Fruit fly (Drosophila melanogaster) whole organism, embryonic: ENCODE data around the gene Scox.

Source experiments
- CG10274 ChIP-seq: fragments of 200-800 bp; sonication (Bioruptor generic); optimal IDR thresholded peaks from 3 replicates; lab custom pipeline; 2017; ENCODE audit warnings: missing biosample characterization, mild to moderate bottlenecking, missing genetic modification characterization
- CG10462 ChIP-seq: fragments of 200-800 bp; sonication (Bioruptor generic); optimal IDR thresholded peaks from 2 replicates; lab custom pipeline; 2016; ENCODE audit warnings: missing biosample characterization, missing genetic modification characterization
- CG10565 ChIP-seq: fragments of 200-800 bp; sonication (Bioruptor generic); optimal IDR thresholded peaks from 3 replicates; lab custom pipeline; 2016; ENCODE audit warnings: missing biosample characterization, mild to moderate bottlenecking, missing genetic modification characterization
- CG11085 ChIP-seq: fragments of 200-800 bp; sonication (Bioruptor generic); IDR thresholded peaks from 2 replicates; pipeline ENCODE4 v1.3.6; 2022; ENCODE audit warnings: missing biosample characterization, missing genetic modification characterization
- CG11504 ChIP-seq: fragments of 200-800 bp; sonication (Bioruptor generic); optimal IDR thresholded peaks from 3 replicates; lab custom pipeline; 2019; ENCODE audit warnings: missing biosample characterization, mild to moderate bottlenecking, missing genetic modification characterization, moderate library complexity
- CG11696 ChIP-seq: fragments of 200-800 bp; sonication (Bioruptor generic); IDR thresholded peaks from 2 replicates; pipeline ENCODE4 v1.3.6; 2022; ENCODE audit warnings: missing biosample characterization, missing genetic modification characterization
- CG11723 ChIP-seq: fragments of 200-800 bp; sonication (Bioruptor generic); optimal IDR thresholded peaks from 2 replicates; lab custom pipeline; 2017; ENCODE audit warnings: missing biosample characterization, mild to moderate bottlenecking, missing genetic modification characterization
- CG14050 ChIP-seq: fragments of 200-800 bp; sonication (Bioruptor generic); IDR thresholded peaks from 3 replicates; pipeline ENCODE4 v1.3.6; 2022; ENCODE audit warnings: missing biosample characterization, missing genetic modification characterization
- CG14441 ChIP-seq: fragments of 200-800 bp; sonication (Bioruptor generic); IDR thresholded peaks from 2 replicates; pipeline ENCODE4 v1.3.6; 2022; ENCODE audit warnings: missing biosample characterization, missing genetic modification characterization
- CG15696 ChIP-seq: fragments of 200-800 bp; sonication (Bioruptor generic); optimal IDR thresholded peaks from 2 replicates; lab custom pipeline; 2019; ENCODE audit warnings: missing biosample characterization, mild to moderate bottlenecking, missing genetic modification characterization, moderate library complexity
- CG18599 ChIP-seq: fragments of 200-800 bp; sonication (Bioruptor generic); optimal IDR thresholded peaks from 3 replicates; lab custom pipeline; 2017; ENCODE audit warnings: missing biosample characterization, missing genetic modification characterization, mild to moderate bottlenecking, moderate library complexity, missing genetic modification reagents
- CG2199 ChIP-seq: fragments of 200-800 bp; sonication (Bioruptor generic); IDR thresholded peaks from 3 replicates; pipeline ENCODE4 v1.3.6; 2022; ENCODE audit warnings: missing biosample characterization, missing genetic modification characterization
- CG30020 ChIP-seq: fragments of 200-800 bp; optimal IDR thresholded peaks from 2 replicates; lab custom pipeline; 2019; ENCODE audit warnings: missing biosample characterization, mild to moderate bottlenecking, missing genetic modification characterization, moderate library complexity
- CG31224 ChIP-seq: fragments of 200-800 bp; sonication (Bioruptor generic); IDR thresholded peaks from 2 replicates; pipeline ENCODE4 v1.3.6; 2022; ENCODE audit warnings: missing biosample characterization, missing genetic modification characterization
- CG34422 ChIP-seq: fragments of 200-800 bp; sonication (Bioruptor generic); IDR thresholded peaks from 3 replicates; pipeline ENCODE4 v1.3.6; 2022; ENCODE audit warnings: missing biosample characterization, missing genetic modification characterization
- CG4328 ChIP-seq: fragments of 200-800 bp; sonication (Bioruptor generic); optimal IDR thresholded peaks from 3 replicates; lab custom pipeline; 2017; ENCODE audit warnings: missing biosample characterization, missing genetic modification reagents, missing genetic modification characterization
- CG4424 ChIP-seq: fragments of 200-800 bp; sonication (Bioruptor generic); optimal IDR thresholded peaks from 3 replicates; lab custom pipeline; 2016; ENCODE audit warnings: missing biosample characterization, missing genetic modification characterization
- CG6654 ChIP-seq: fragments of 200-800 bp; sonication (Bioruptor generic); optimal IDR thresholded peaks from 2 replicates; lab custom pipeline; 2017; ENCODE audit warnings: missing biosample characterization, mild to moderate bottlenecking, missing genetic modification characterization
- CG7372 ChIP-seq: fragments of 200-800 bp; sonication (Bioruptor generic); IDR thresholded peaks from 2 replicates; pipeline ENCODE4 v1.3.6; 2022; ENCODE audit warnings: missing biosample characterization, missing genetic modification characterization
- CG8089 ChIP-seq: fragments of 200-800 bp; sonication (Bioruptor generic); optimal IDR thresholded peaks from 3 replicates; lab custom pipeline; 2016; ENCODE audit warnings: missing biosample characterization, missing genetic modification characterization
- CG9932 ChIP-seq: fragments of 200-800 bp; sonication (Bioruptor generic); IDR thresholded peaks from 2 replicates; pipeline ENCODE4 v1.3.6; 2022; ENCODE audit warnings: missing biosample characterization, missing genetic modification characterization
- Deaf1 ChIP-seq: fragments of 200-800 bp; optimal IDR thresholded peaks from 3 replicates; lab custom pipeline; 2019; ENCODE audit warnings: missing biosample characterization, mild to moderate bottlenecking, missing genetic modification characterization, moderate library complexity
- Dp ChIP-seq: fragments of 200-800 bp; sonication (Bioruptor generic); optimal IDR thresholded peaks from 2 replicates; lab custom pipeline; 2018; ENCODE audit warnings: missing biosample characterization, mild to moderate bottlenecking, missing genetic modification characterization, moderate library complexity
- ERR ChIP-seq: fragments of 200-800 bp; sonication (Bioruptor generic); optimal IDR thresholded peaks from 2 replicates; lab custom pipeline; 2016; ENCODE audit warnings: missing biosample characterization, missing genetic modification characterization
- Hr51 ChIP-seq, 2 experiments: fragments of 200-800 bp; sonication (Bioruptor generic); optimal IDR thresholded peaks; 2 replicates in 1 of 2; 3 replicates in 1 of 2; lab custom pipeline; 2016 to 2018; ENCODE audit warnings: missing biosample characterization in 2 of 2, missing genetic modification characterization in 2 of 2, mild to moderate bottlenecking in 1 of 2, moderate library complexity in 1 of 2
- Mrtf ChIP-seq: fragments of 200-800 bp; sonication (Bioruptor generic); IDR thresholded peaks from 3 replicates; pipeline ENCODE4 v1.3.6; 2022; ENCODE audit warnings: missing biosample characterization, missing genetic modification characterization
- PHDP ChIP-seq: fragments of 200-800 bp; sonication (Bioruptor generic); optimal IDR thresholded peaks from 3 replicates; lab custom pipeline; 2018; ENCODE audit warnings: missing biosample characterization, mild to moderate bottlenecking, missing genetic modification characterization, moderate library complexity
- Poxn ChIP-seq: fragments of 200-800 bp; sonication (Bioruptor generic); IDR thresholded peaks from 2 replicates; pipeline ENCODE4 v1.3.6; 2022; ENCODE audit warnings: missing biosample characterization, missing genetic modification characterization
- Tbp ChIP-seq: fragments of >200 bp; optimal IDR thresholded peaks from 2 replicates; lab custom pipeline; 2018; ENCODE audit warnings: missing biosample characterization, missing genetic modification characterization
- Vsx1 ChIP-seq: fragments of 200-800 bp; sonication (Bioruptor generic); optimal IDR thresholded peaks from 2 replicates; lab custom pipeline; 2017; ENCODE audit warnings: missing biosample characterization, mild to moderate bottlenecking, missing genetic modification characterization, missing genetic modification reagents
- Xrp1 ChIP-seq: fragments of 200-800 bp; sonication (Bioruptor generic); IDR thresholded peaks from 2 replicates; pipeline ENCODE4 v1.3.6; 2022; ENCODE audit warnings: missing biosample characterization, missing genetic modification characterization
- ara ChIP-seq: fragments of 200-800 bp; sonication (Bioruptor generic); IDR thresholded peaks from 2 replicates; pipeline ENCODE4 v1.3.6; 2022; ENCODE audit warnings: missing biosample characterization, missing genetic modification characterization
- ase ChIP-seq: fragments of 200-800 bp; sonication (Bioruptor generic); IDR thresholded peaks from 3 replicates; pipeline ENCODE4 v1.3.6; 2022; ENCODE audit warnings: missing biosample characterization, missing genetic modification characterization
- bigmax ChIP-seq: fragments of 200-800 bp; sonication (Bioruptor generic); optimal IDR thresholded peaks from 2 replicates; lab custom pipeline; 2018; ENCODE audit warnings: missing biosample characterization, mild to moderate bottlenecking, missing genetic modification characterization
- cas ChIP-seq: fragments of 200-800 bp; sonication (Bioruptor generic); IDR thresholded peaks from 2 replicates; pipeline ENCODE4 v1.3.6; 2022; ENCODE audit warnings: missing biosample characterization, missing genetic modification characterization
- dan ChIP-seq: fragments of 200-800 bp; sonication (Bioruptor generic); IDR thresholded peaks from 2 replicates; pipeline ENCODE4 v1.3.6; 2022; ENCODE audit warnings: missing biosample characterization, missing genetic modification characterization
- dati ChIP-seq: fragments of 200-800 bp; sonication (Bioruptor generic); IDR thresholded peaks from 2 replicates; pipeline ENCODE4 v1.3.6; 2022; ENCODE audit warnings: missing biosample characterization, missing genetic modification characterization
- dimm ChIP-seq: fragments of 200-800 bp; sonication (Bioruptor generic); IDR thresholded peaks from 2 replicates; pipeline ENCODE4 v1.3.6; 2022; ENCODE audit warnings: missing biosample characterization, missing genetic modification characterization
- ems ChIP-seq: fragments of 200-800 bp; sonication (Bioruptor generic); optimal IDR thresholded peaks from 3 replicates; lab custom pipeline; 2016; ENCODE audit warnings: missing biosample characterization, missing genetic modification characterization
- fd64A ChIP-seq: fragments of 200-800 bp; sonication (Bioruptor generic); optimal IDR thresholded peaks from 3 replicates; lab custom pipeline; 2018; ENCODE audit warnings: missing biosample characterization, mild to moderate bottlenecking, missing genetic modification characterization
- ftz-f1 ChIP-seq: fragments of 200-800 bp; sonication (Bioruptor generic); optimal IDR thresholded peaks from 2 replicates; lab custom pipeline; 2016; ENCODE audit warnings: missing biosample characterization, missing genetic modification characterization
- hkb ChIP-seq, 2 experiments: fragments of 200-800 bp in 1 of 2; fragments of >200 bp in 1 of 2; sonication (Bioruptor generic) in 1 of 2; IDR thresholded peaks in 1 of 2; optimal IDR thresholded peaks in 1 of 2; 2 replicates each; pipeline versions ENCODE4 v1.3.6 to Lab custom; 2017 to 2022; ENCODE audit warnings: missing biosample characterization in 1 of 2, missing genetic modification characterization in 1 of 2
- luna ChIP-seq: fragments of 200-800 bp; sonication (Bioruptor generic); optimal IDR thresholded peaks from 2 replicates; lab custom pipeline; 2016; ENCODE audit warnings: missing biosample characterization, missing genetic modification characterization
- mirr ChIP-seq: fragments of 200-800 bp; sonication (Bioruptor generic); optimal IDR thresholded peaks from 3 replicates; lab custom pipeline; 2018; ENCODE audit warnings: missing biosample characterization, mild to moderate bottlenecking, missing genetic modification characterization
- repo ChIP-seq: fragments of 200-800 bp; sonication (Bioruptor generic); optimal IDR thresholded peaks from 2 replicates; lab custom pipeline; 2016; ENCODE audit warnings: missing biosample characterization, missing genetic modification characterization
- ro ChIP-seq: fragments of 200-800 bp; sonication (Bioruptor generic); IDR thresholded peaks from 2 replicates; pipeline ENCODE4 v1.3.6; 2022; ENCODE audit warnings: missing biosample characterization, missing genetic modification characterization
- sens ChIP-seq: fragments of 200-800 bp; sonication (Bioruptor generic); peaks from one replicate; lab custom pipeline; 2016; ENCODE audit warnings: missing biosample characterization, missing genetic modification characterization
- sim ChIP-seq: fragments of 200-800 bp; sonication (Bioruptor generic); IDR thresholded peaks from 2 replicates; pipeline ENCODE4 v1.3.6; 2022; ENCODE audit warnings: missing biosample characterization, missing genetic modification characterization
- sima ChIP-seq: fragments of 200-800 bp; sonication (Bioruptor generic); optimal IDR thresholded peaks from 2 replicates; lab custom pipeline; 2016; ENCODE audit warnings: missing biosample characterization, missing genetic modification characterization
- sqz ChIP-seq: fragments of 200-800 bp; sonication (Bioruptor generic); optimal IDR thresholded peaks from 3 replicates; lab custom pipeline; 2018; ENCODE audit warnings: missing biosample characterization, mild to moderate bottlenecking, missing genetic modification characterization
- unpg ChIP-seq: fragments of 200-800 bp; sonication (Bioruptor generic); optimal IDR thresholded peaks from 3 replicates; lab custom pipeline; 2018; ENCODE audit warnings: missing biosample characterization, mild to moderate bottlenecking, missing genetic modification characterization, moderate library complexity

Gene Scox

dm6 chr2L:5000919-5001581, 32.3 kb upstream of the Scox start (continued):
- TF ChIP-seq CG11723 (GFP tag; lab: Kevin White, UChicago): no peak
- no peak for TF ChIP-seq Vsx1
- TF ChIP-seq CG10274 (GFP tag; lab: Kevin White, UChicago): no peak
- TF ChIP-seq dati (GFP tag; lab: Robert Waterston, UW): no peak
- no peak for TF ChIP-seq CG15696 (tag; lab: Kevin White, UChicago)
- no peak for TF ChIP-seq sqz (GFP tag; lab: Kevin White, UChicago)
- TF ChIP-seq unpg (GFP tag; lab: Kevin White, UChicago): no peak
- peak; percentile 41 for TF ChIP-seq hkb (optimal IDR thresholded peaks at IDR 0.05; lab: Kevin White, UChicago)
- no peak for TF ChIP-seq hkb (GFP tag; IDR thresholded peaks at IDR 0.05; lab: Robert Waterston, UW)
- peak; percentile 51 for TF ChIP-seq CG11085 (GFP tag; lab: Robert Waterston, UW)
- TF ChIP-seq repo (GFP tag; lab: Kevin White, UChicago): no peak
- no peak for TF ChIP-seq CG7372 (GFP tag; lab: Robert Waterston, UW)
- TF ChIP-seq CG31224 (GFP tag; lab: Robert Waterston, UW): peak; percentile 15; the same call in 1 of the 2 replicates
- TF ChIP-seq Deaf1 (tag; lab: Kevin White, UChicago): no peak
- TF ChIP-seq CG4328 (GFP tag; lab: Kevin White, UChicago): no peak
- TF ChIP-seq sima (GFP tag; lab: Kevin White, UChicago): no peak
- no peak for TF ChIP-seq CG18599 (GFP tag; lab: Kevin White, UChicago)
- peak; percentile 44; the same call in 2 of the 3 replicates for TF ChIP-seq ase (GFP tag; lab: Robert Waterston, UW)
- peak; percentile 36 for TF ChIP-seq bigmax (GFP tag; lab: Kevin White, UChicago)
- TF ChIP-seq PHDP (tag; lab: Kevin White, UChicago): no peak
- TF ChIP-seq Mrtf (GFP tag; lab: Robert Waterston, UW): peak; percentile 26; the same call in 2 of the 3 replicates
- TF ChIP-seq ara (GFP tag; lab: Robert Waterston, UW): peak; percentile 60
- no peak for TF ChIP-seq Tbp (GFP tag; lab: Kevin White, UChicago)
- TF ChIP-seq CG11504 (tag; lab: Kevin White, UChicago): no peak
- TF ChIP-seq CG2199 (GFP tag; lab: Robert Waterston, UW): peak; percentile 93
- no peak for TF ChIP-seq Poxn
- no peak for TF ChIP-seq CG4424
- TF ChIP-seq CG8089: no peak
- peak; percentile 100 for TF ChIP-seq ftz-f1
- peak; percentile 49 for TF ChIP-seq ERR (GFP tag; lab: Kevin White, UChicago)
- TF ChIP-seq CG10565: no peak
- TF ChIP-seq CG30020 (tag; lab: Kevin White, UChicago): no peak
- TF ChIP-seq CG34422 (GFP tag; lab: Robert Waterston, UW): peak; percentile 59; the same call in 1 of the 3 replicates
- TF ChIP-seq CG10462 (GFP tag; lab: Kevin White, UChicago): no peak
- no peak for TF ChIP-seq mirr (GFP tag; lab: Kevin White, UChicago)
- TF ChIP-seq dimm (GFP tag; lab: Robert Waterston, UW): no peak
- TF ChIP-seq cas: no peak
- TF ChIP-seq sim (GFP tag; lab: Robert Waterston, UW): no peak
- TF ChIP-seq CG14441: peak; percentile 65
- TF ChIP-seq CG6654 (GFP tag; lab: Kevin White, UChicago): peak; percentile 86
- no peak for TF ChIP-seq fd64A (GFP tag; lab: Kevin White, UChicago)
- no peak for TF ChIP-seq Hr51 (GFP tag; optimal IDR thresholded peaks at IDR 0.05; lab: Kevin White, UChicago)
- peak; percentile 66 for TF ChIP-seq dan (GFP tag; lab: Robert Waterston, UW)
- peak; percentile 11 for TF ChIP-seq sens (GFP tag; lab: Kevin White, UChicago)
- no peak for TF ChIP-seq ro (GFP tag; lab: Robert Waterston, UW)
- TF ChIP-seq ems (GFP tag; lab: Kevin White, UChicago): no peak
- TF ChIP-seq CG9932 (GFP tag; lab: Robert Waterston, UW): peak; percentile 4; the same call in 1 of the 2 replicates
- no peak for TF ChIP-seq CG11696 (GFP tag; lab: Robert Waterston, UW)
- peak; percentile 93 for TF ChIP-seq Dp (GFP tag; lab: Kevin White, UChicago)
- peak; percentile 19; the same call in 2 of the 3 replicates for TF ChIP-seq CG14050 (GFP tag; lab: Robert Waterston, UW)
- TF ChIP-seq luna (GFP tag; lab: Kevin White, UChicago): no peak
- TF ChIP-seq Xrp1 (GFP tag; lab: Robert Waterston, UW): peak; percentile 55
